Worm (Caenorhabditis elegans): ENCODE data around the gene ptl-1.

The ptl-1 gene

DNA sequence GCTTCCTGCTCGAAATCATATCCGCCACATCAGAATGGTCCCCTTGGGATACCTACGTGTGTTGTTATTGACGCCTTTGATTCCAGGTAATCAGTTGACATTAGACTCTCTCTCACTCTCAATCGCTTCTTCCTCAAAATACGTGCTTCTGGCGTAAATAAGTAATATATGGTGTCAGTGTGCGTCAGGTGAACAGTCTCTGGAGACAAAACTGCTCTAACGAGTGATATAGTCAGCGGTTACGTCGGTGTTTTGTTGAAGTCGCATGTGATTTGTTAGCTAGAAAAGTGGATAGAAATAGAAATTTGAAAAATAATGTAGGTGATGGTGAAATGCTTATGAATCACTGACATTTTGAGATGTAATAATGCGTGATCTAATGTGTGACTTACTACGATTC lies 37.1 kb downstream of the ptl-1 start:
- TF ChIP-seq him-1 (tag; optimal IDR thresholded peaks at IDR 0.05) (no peak), dao-5 (tag; optimal IDR thresholded peaks at IDR 0.05) (no peak), W03F9.2 (tag; optimal IDR thresholded peaks at IDR 0.05) (no peak)

DNA sequence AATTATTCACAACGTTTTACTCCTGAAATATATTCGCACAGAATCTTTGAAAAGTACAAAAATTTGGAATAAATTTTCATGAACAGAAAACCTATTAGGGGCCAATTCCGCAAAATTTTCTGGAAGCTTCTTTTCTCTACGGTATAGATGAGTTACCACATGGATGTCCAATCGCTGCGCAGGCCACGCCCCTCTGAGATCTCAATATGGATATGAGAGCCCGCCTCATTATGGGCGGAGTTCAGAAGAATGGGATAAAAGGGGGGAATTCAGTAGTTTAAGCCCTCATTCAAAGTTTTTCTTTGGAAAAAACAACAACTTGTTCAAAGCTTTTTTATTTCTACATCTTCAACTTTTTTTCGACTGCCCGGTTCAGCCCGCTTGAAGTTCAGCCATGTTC lies 46.6 kb downstream of the ptl-1 start, which contains the start of gene daf-7:
TSS of gene daf-7 (plus strand) at position 301 of the 400 bp plus-strand sequence.
- TF ChIP-seq dao-5 (tag; optimal IDR thresholded peaks at IDR 0.05) (no peak), W03F9.2 (tag; optimal IDR thresholded peaks at IDR 0.05) (no peak), him-1 (tag; optimal IDR thresholded peaks at IDR 0.05) (no peak)

DNA sequence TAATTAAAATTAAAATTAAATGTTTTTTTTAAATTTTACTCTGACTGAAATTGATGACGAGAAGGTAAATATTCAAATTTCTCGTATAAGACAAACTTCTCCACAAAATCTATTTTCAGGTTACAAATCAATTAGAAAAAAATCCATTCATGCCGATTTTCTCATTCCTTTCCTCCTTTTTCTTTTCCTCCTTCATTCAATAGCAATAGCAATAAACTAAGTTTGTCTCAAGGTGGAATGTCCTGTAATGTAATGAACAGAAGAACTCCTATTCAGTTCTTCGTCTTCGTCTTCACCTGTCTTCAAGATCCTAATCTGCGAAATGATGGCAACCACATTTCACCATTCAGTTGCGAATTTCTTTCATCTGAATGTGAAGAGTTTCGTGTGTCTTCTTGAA lies 50.9 kb downstream of the ptl-1 start, which contains the start of gene dac-1:
TSS of gene dac-1 (plus strand) at position 301 of the 400 bp plus-strand sequence.
- TF ChIP-seq dao-5 (tag; optimal IDR thresholded peaks at IDR 0.05) (no peak), him-1 (tag; optimal IDR thresholded peaks at IDR 0.05) (no peak), W03F9.2 (tag; optimal IDR thresholded peaks at IDR 0.05) (no peak)

DNA sequence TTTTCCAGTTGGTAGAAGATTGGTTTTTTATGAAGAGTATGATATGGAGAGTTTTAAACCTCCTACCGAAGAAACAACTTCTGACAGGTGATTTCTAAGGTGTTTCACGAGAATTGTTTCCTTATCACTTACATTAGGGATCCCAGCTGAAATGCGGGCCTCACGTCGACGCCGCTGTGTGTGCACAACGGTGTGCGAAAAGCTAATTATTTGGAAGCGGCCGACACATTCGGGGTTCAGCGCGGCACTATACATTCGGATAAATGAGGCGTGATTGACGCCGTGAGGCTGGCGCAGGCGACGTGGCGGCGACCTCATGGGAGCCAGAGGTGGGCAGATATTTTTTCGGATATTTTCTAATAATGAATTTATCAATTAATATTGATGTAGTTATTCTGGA lies 54.3 kb downstream of the ptl-1 start:
- TF ChIP-seq W03F9.2 (tag; optimal IDR thresholded peaks at IDR 0.05) (no peak), him-1 (tag; optimal IDR thresholded peaks at IDR 0.05) (no peak), dao-5 (tag; optimal IDR thresholded peaks at IDR 0.05) (no peak)
